Worm (Caenorhabditis elegans) whole organism, L4 larva: ENCODE data around the gene pqn-22.

Experiments used
- F26F4.8 ChIP-seq: fragments of 200-800 bp; sonication (Bioruptor generic); conservative IDR thresholded peaks from 2 replicates; pipeline ENCODE4 v1.3.6; 2022; ENCODE audit warnings: missing genetic modification characterization, missing compliant biosample characterization
- T26A8.4 ChIP-seq: fragments of 200-800 bp; sonication (Bioruptor generic); IDR thresholded peaks from 2 replicates; pipeline ENCODE4 v1.3.6; 2022; ENCODE audit warnings: missing genetic modification characterization, missing compliant biosample characterization
- aha-1 ChIP-seq: fragments of 150-350 bp; peaks from one replicate; lab custom pipeline; 2014; ENCODE audit warnings: missing biosample characterization, missing genetic modification characterization
- aly-2 ChIP-seq: sonication (generic microtip); optimal IDR thresholded peaks from 2 replicates; lab custom pipeline; 2018; ENCODE audit warnings: missing biosample characterization, missing genetic modification characterization
- ama-1 ChIP-seq: fragments of 150-350 bp; optimal IDR thresholded peaks from 2 replicates; lab custom pipeline; 2014; ENCODE audit warnings: inconsistent platforms, mixed read lengths
- ceh-20 ChIP-seq: fragments of 200-800 bp; sonication (Bioruptor generic); IDR thresholded peaks from 2 replicates; pipeline ENCODE4 v1.3.6; 2022; ENCODE audit warnings: missing genetic modification reagents, missing genetic modification characterization, missing compliant biosample characterization
- ceh-28 ChIP-seq: fragments of 150-350 bp; optimal IDR thresholded peaks from 2 replicates; lab custom pipeline; 2014; ENCODE audit warnings: missing biosample characterization, missing genetic modification reagents, missing genetic modification characterization
- ctbp-1 ChIP-seq: fragments of 200-800 bp; sonication (Bioruptor generic); IDR thresholded peaks from 2 replicates; pipeline ENCODE4 v1.3.6; 2022; ENCODE audit warnings: missing genetic modification reagents, missing genetic modification characterization, missing compliant biosample characterization
- daf-16 ChIP-seq, 3 experiments: sonication (generic microtip); optimal IDR thresholded peaks; 2 replicates each; lab custom pipeline; 2016 to 2017; ENCODE audit warnings: missing genetic modification characterization in 3 of 3, missing genetic modification reagents in 3 of 3, mild to moderate bottlenecking in 2 of 3, missing compliant biosample characterization in 2 of 3, missing biosample characterization in 1 of 3, moderate library complexity in 1 of 3
- daf-19 ChIP-seq: fragments of 200-800 bp; sonication (Bioruptor generic); conservative IDR thresholded peaks from 2 replicates; pipeline ENCODE4 v1.3.6; 2022; ENCODE audit warnings: missing genetic modification characterization, missing compliant biosample characterization
- dmd-6 ChIP-seq: fragments of 200-800 bp; sonication (Bioruptor generic); IDR thresholded peaks from 2 replicates; pipeline ENCODE4 v1.3.6; 2022; ENCODE audit warnings: missing genetic modification reagents, missing genetic modification characterization, missing compliant biosample characterization
- dpl-1 ChIP-seq: fragments of 150-350 bp; optimal IDR thresholded peaks from 2 replicates; lab custom pipeline; 2014; ENCODE audit warnings: missing biosample characterization, missing genetic modification reagents, missing genetic modification characterization
- fkh-10 ChIP-seq: fragments of 150-350 bp; optimal IDR thresholded peaks from 2 replicates; lab custom pipeline; 2014; ENCODE audit warnings: missing biosample characterization, missing genetic modification reagents, missing genetic modification characterization
- fos-1 ChIP-seq: fragments of 150-350 bp; optimal IDR thresholded peaks from 2 replicates; lab custom pipeline; 2014; ENCODE audit warnings: missing biosample characterization, missing genetic modification characterization
- hif-1 ChIP-seq, 2 experiments: sonication (generic microtip); optimal IDR thresholded peaks; 2 replicates each; lab custom pipeline; 2016 to 2017; ENCODE audit warnings: missing compliant biosample characterization in 2 of 2, missing genetic modification characterization in 2 of 2, missing genetic modification reagents in 2 of 2, missing genotype in 2 of 2, mild to moderate bottlenecking in 1 of 2
- hlh-11 ChIP-seq: fragments of 200-800 bp; sonication (Bioruptor generic); optimal IDR thresholded peaks from 2 replicates; lab custom pipeline; 2018; ENCODE audit warnings: mild to moderate bottlenecking, missing genetic modification characterization, missing compliant biosample characterization
- hlh-30 ChIP-seq: sonication (generic microtip); optimal IDR thresholded peaks from 2 replicates; lab custom pipeline; 2017; ENCODE audit warnings: antibody characterized with exemption, mild to moderate bottlenecking, missing genetic modification characterization, missing compliant biosample characterization; ENCODE audit not compliant: insufficient read depth
- lin-1 ChIP-seq: fragments of 200-800 bp; sonication (Bioruptor generic); IDR thresholded peaks from 2 replicates; pipeline ENCODE4 v1.3.6; 2022; ENCODE audit warnings: missing genetic modification reagents, missing genetic modification characterization, missing compliant biosample characterization
- lin-13 ChIP-seq: fragments of 150-350 bp; optimal IDR thresholded peaks from 2 replicates; lab custom pipeline; 2014; ENCODE audit warnings: missing biosample characterization, missing genetic modification reagents, missing genetic modification characterization
- lin-29 ChIP-seq: fragments of 200-800 bp; sonication (Bioruptor generic); IDR thresholded peaks from 2 replicates; pipeline ENCODE4 v1.3.6; 2022; ENCODE audit warnings: missing genetic modification reagents, missing genetic modification characterization, missing compliant biosample characterization
- madf-9 ChIP-seq: fragments of 200-800 bp; sonication (Bioruptor generic); conservative IDR thresholded peaks from 2 replicates; pipeline ENCODE4 v1.3.6; 2022; ENCODE audit warnings: missing genetic modification reagents, missing genetic modification characterization, missing compliant biosample characterization
- mes-2 ChIP-seq: sonication (generic microtip); optimal IDR thresholded peaks from 2 replicates; lab custom pipeline; 2016; ENCODE audit warnings: missing genotype, mild to moderate bottlenecking, missing genetic modification characterization, missing compliant biosample characterization; ENCODE audit not compliant: poor library complexity, severe bottlenecking
- nhr-237 ChIP-seq: sonication (generic microtip); optimal IDR thresholded peaks from 2 replicates; lab custom pipeline; 2017; ENCODE audit warnings: missing biosample characterization, missing genetic modification characterization
- nhr-25 ChIP-seq: sonication (generic microtip); optimal IDR thresholded peaks from 2 replicates; lab custom pipeline; 2017; ENCODE audit warnings: missing genetic modification characterization, mild to moderate bottlenecking, missing compliant biosample characterization, antibody characterized with exemption, moderate library complexity, borderline replicate concordance; ENCODE audit not compliant: insufficient read depth
- nhr-28 ChIP-seq: fragments of 150-350 bp; optimal IDR thresholded peaks from 2 replicates; lab custom pipeline; 2014; ENCODE audit warnings: missing biosample characterization, missing genetic modification characterization
- pha-4 ChIP-seq, 2 experiments: fragments of 150-350 bp in 1 of 2; fragments of 200-800 bp in 1 of 2; sonication (Bioruptor generic) in 1 of 2; IDR thresholded peaks in 1 of 2; optimal IDR thresholded peaks in 1 of 2; 2 replicates each; pipeline versions ENCODE4 v1.3.6 to Lab custom; 2014 to 2022; ENCODE audit warnings: missing genetic modification characterization in 2 of 2, missing genetic modification reagents in 2 of 2, missing biosample characterization in 1 of 2, missing compliant biosample characterization in 1 of 2
- set-16 ChIP-seq: fragments of 200-800 bp; sonication (Bioruptor generic); IDR thresholded peaks from 2 replicates; pipeline ENCODE4 v1.3.6; 2022; ENCODE audit warnings: missing genetic modification reagents, missing genetic modification characterization, missing compliant biosample characterization
- unc-39 ChIP-seq: sonication (generic microtip); optimal IDR thresholded peaks from 2 replicates; lab custom pipeline; 2017; ENCODE audit warnings: missing biosample characterization, missing genetic modification characterization
- zag-1 ChIP-seq: fragments of 150-350 bp; optimal IDR thresholded peaks from 2 replicates; lab custom pipeline; 2014; ENCODE audit warnings: missing biosample characterization, missing genetic modification characterization
- zfp-3 ChIP-seq: fragments of 200-800 bp; sonication (Bioruptor generic); conservative IDR thresholded peaks from 2 replicates; pipeline ENCODE4 v1.3.6; 2022; ENCODE audit warnings: missing genetic modification reagents, missing genetic modification characterization, missing compliant biosample characterization
- zip-2 ChIP-seq: fragments of 150-350 bp; optimal IDR thresholded peaks from 2 replicates; lab custom pipeline; 2014; ENCODE audit warnings: missing biosample characterization, missing genetic modification characterization
- ztf-7 ChIP-seq: fragments of 150-350 bp; optimal IDR thresholded peaks from 2 replicates; lab custom pipeline; 2014; ENCODE audit warnings: missing biosample characterization, missing genetic modification characterization

Gene pqn-22

DNA sequence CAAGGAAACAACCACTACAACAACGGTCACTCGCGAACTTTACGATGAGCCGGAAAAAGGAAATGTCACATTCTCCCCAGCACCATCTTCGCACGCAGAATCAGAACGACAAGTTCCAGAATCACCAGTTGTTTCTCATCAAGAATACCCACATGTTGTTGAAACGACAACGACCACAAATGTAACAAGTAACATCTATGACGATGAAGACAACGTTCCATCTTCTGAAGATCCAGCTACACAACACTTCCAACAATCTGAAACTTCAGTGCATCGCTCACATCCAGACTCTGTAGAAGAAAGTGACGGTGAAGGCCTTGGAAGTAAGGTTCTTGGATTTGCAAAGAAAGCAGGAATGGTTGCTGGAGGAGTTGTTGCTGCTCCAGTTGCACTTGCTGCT lies 42.9 kb downstream of the pqn-22 start:
- TF ChIP-seq pha-4 (GFP tag; IDR thresholded peaks at IDR 0.05; lab: Robert Waterston, UW) (no peak), pha-4 (tag; optimal IDR thresholded peaks at IDR 0.05; lab: Kevin White, UChicago) (no peak), lin-1 (GFP tag; lab: Robert Waterston, UW) (no peak), F26F4.8 (GFP tag; lab: Robert Waterston, UW) (no peak), aly-2 (no peak), dpl-1 (GFP tag; lab: Kevin White, UChicago) (no peak), madf-9 (GFP tag; lab: Robert Waterston, UW) (no peak), lin-13 (GFP tag; lab: Kevin White, UChicago) (no peak), zip-2 (tag; lab: Kevin White, UChicago) (no peak)

DNA sequence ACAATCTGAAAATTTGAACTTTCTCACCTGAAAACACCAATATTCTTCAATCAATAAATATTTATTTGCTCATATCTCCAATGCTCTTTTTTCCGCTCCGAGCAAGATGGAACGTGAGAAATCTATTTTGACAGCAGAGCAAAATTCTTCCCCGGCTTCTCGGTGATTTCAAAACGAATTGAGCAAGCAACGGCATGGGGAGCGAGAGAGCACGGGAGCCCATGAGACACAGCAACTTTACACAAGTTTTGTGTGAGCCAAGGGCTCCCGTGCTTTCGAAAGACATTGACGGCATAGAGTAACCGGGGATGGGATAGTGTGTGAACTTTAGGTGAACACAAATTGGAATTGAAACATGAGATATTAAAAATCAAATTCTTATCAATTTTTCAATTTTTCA lies 46.6 kb downstream of the pqn-22 start:
- no peak for TF ChIP-seq hlh-30 (tag; lab: Kevin White, UChicago)
- 0 out of 2 replicates have a peak, but pooled peaks have one; percentile 11 for TF ChIP-seq zfp-3 (GFP tag; lab: Robert Waterston, UW)
- TF ChIP-seq hif-1 (tag; optimal IDR thresholded peaks at IDR 0.05; lab: Kevin White, UChicago), result peak in 1 of 2 experiments; percentile 34
- no peak for TF ChIP-seq unc-39 (tag; lab: Kevin White, UChicago)
- 0 out of 2 replicates have a peak, but pooled peaks have one; percentile 34 for TF ChIP-seq T26A8.4 (GFP tag; lab: Robert Waterston, UW)
- peak; percentile 37 for TF ChIP-seq hlh-11

ce11 chrIV:5985823-5986222 lies 47.6 kb downstream of the pqn-22 start:
- TF ChIP-seq set-16 (GFP tag; lab: Robert Waterston, UW), result peak; percentile 79
- no peak for TF ChIP-seq ama-1
- TF ChIP-seq, all 104 proteins: peak for 1

DNA sequence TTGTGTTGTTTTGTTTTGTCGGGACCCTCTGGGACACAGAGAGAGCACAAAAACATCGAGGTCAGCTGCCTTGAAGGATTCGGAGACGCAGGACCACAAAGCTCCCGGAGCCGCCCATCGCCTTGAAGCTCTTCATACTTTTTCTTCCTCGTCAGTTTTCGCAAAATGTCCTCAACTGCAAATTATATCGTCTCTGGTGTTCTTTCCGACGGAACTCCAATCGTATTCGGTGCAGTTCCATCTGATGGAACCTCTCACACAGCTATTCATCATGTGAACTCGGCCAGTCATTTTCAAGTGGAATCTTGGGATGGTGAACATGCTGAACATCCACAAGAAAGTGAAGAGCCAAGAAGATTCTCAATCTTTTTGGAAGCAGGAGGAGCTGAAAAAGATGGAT lies 48.0 kb downstream of the pqn-22 start:
- TF ChIP-seq dmd-6 (GFP tag; lab: Robert Waterston, UW), result no peak
- TF ChIP-seq ctbp-1 (GFP tag; lab: Robert Waterston, UW), result no peak
- no peak for TF ChIP-seq ceh-28 (tag; lab: Kevin White, UChicago)
- TF ChIP-seq lin-29 (GFP tag; lab: Robert Waterston, UW), result no peak
- TF ChIP-seq ztf-7 (tag; lab: Kevin White, UChicago), result no peak
- TF ChIP-seq daf-19 (GFP tag; lab: Robert Waterston, UW), result no peak
- peak; percentile 68 for TF ChIP-seq aly-2
- peak; percentile 86 for TF ChIP-seq aha-1 (tag; lab: Kevin White, UChicago)
- TF ChIP-seq zag-1 (tag; lab: Kevin White, UChicago), result no peak
- TF ChIP-seq fkh-10, result no peak
- no peak for TF ChIP-seq nhr-28 (tag; lab: Kevin White, UChicago)
- peak in 1 of 2 experiments; percentile 52 for TF ChIP-seq daf-16 (GFP tag; optimal IDR thresholded peaks at IDR 0.05; lab: Kevin White, UChicago)
- no peak for TF ChIP-seq daf-16 (tag; optimal IDR thresholded peaks at IDR 0.05; lab: Kevin White, UChicago)
- no peak for TF ChIP-seq fos-1 (tag; lab: Kevin White, UChicago)

ce11 chrIV:5983191-5983590 lies 50.2 kb downstream of the pqn-22 start:
- TF ChIP-seq nhr-237 (tag; lab: Kevin White, UChicago), result no peak
- TF ChIP-seq aha-1 (tag; lab: Kevin White, UChicago), result peak; percentile 59
- TF ChIP-seq ceh-28 (tag; lab: Kevin White, UChicago), result no peak

DNA sequence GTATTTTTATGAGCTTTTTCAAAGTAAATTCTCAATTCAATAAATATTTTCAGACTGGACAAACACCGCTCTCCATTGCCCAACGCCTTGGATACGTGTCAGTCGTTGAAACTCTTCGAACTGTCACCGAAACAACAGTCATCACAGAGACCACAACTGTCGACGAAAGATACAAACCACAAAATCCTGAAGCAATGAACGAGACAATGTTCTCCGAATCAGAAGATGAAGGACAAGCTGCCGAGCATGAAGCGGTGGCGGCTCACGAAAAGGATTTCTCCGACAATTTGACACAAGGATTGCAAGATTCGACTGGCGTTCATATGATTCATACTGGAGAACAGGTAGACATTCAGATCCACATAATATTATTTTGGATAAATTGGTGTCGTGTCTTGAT lies 53.6 kb downstream of the pqn-22 start:
- TF ChIP-seq aha-1 (tag; lab: Kevin White, UChicago) (no peak), madf-9 (GFP tag; lab: Robert Waterston, UW) (no peak), dmd-6 (GFP tag; lab: Robert Waterston, UW) (no peak), mes-2 (tag; lab: Kevin White, UChicago) (no peak), nhr-25 (no peak), ceh-20 (GFP tag; lab: Robert Waterston, UW) (no peak), lin-1 (GFP tag; lab: Robert Waterston, UW) (no peak), lin-29 (GFP tag; lab: Robert Waterston, UW) (no peak)
